Fruit fly (Drosophila melanogaster): ENCODE measurements around the gene CG16790.

dm6 chr3R:9527907-9528842 is 41.8 kb downstream of the CG16790 start:
- no peak for TF ChIP-seq CTCF (optimal IDR thresholded peaks at IDR 0.05)
- TF ChIP-seq CG8478 (optimal IDR thresholded peaks at IDR 0.05), result no peak
